Worm (Caenorhabditis elegans) whole organism, late embryonic: ENCODE measurements around the gene nspg-1.

Experiments
- C08G9.2 ChIP-seq: sonication (generic microtip); optimal IDR thresholded peaks from 2 replicates; lab custom pipeline; 2016; ENCODE audit warnings: mild to moderate bottlenecking, missing genetic modification characterization, moderate library complexity, missing compliant biosample characterization
- F13H6.1 ChIP-seq: sonication (generic microtip); optimal IDR thresholded peaks from 2 replicates; lab custom pipeline; 2016; ENCODE audit warnings: missing genetic modification characterization, missing compliant biosample characterization
- K09A11.1 ChIP-seq: sonication (generic microtip); optimal IDR thresholded peaks from 2 replicates; lab custom pipeline; 2017; ENCODE audit warnings: antibody characterized with exemption, mild to moderate bottlenecking, missing genetic modification characterization, missing compliant biosample characterization; ENCODE audit not compliant: insufficient read depth
- ahr-1 ChIP-seq: sonication (generic microtip); optimal IDR thresholded peaks from 2 replicates; lab custom pipeline; 2016; ENCODE audit warnings: missing genetic modification characterization, missing compliant biosample characterization
- ama-1 ChIP-seq: fragments of 150-350 bp; optimal IDR thresholded peaks from 2 replicates; lab custom pipeline; 2014
- ceh-14 ChIP-seq: sonication (generic microtip); optimal IDR thresholded peaks from 2 replicates; lab custom pipeline; 2016; ENCODE audit warnings: missing genotype, missing genetic modification characterization, missing compliant biosample characterization
- ceh-18 ChIP-seq: sonication (generic microtip); optimal IDR thresholded peaks from 2 replicates; lab custom pipeline; 2016; ENCODE audit warnings: missing genetic modification characterization, missing compliant biosample characterization
- ceh-19 ChIP-seq: fragments of 200-800 bp; sonication (Bioruptor generic); optimal IDR thresholded peaks from 2 replicates; lab custom pipeline; 2018; ENCODE audit warnings: mild to moderate bottlenecking, missing genetic modification characterization, missing compliant biosample characterization
- ceh-2 ChIP-seq: sonication (generic microtip); optimal IDR thresholded peaks from 2 replicates; lab custom pipeline; 2016; ENCODE audit warnings: missing genotype, missing genetic modification characterization, missing compliant biosample characterization
- ceh-30 ChIP-seq: fragments of 150-350 bp; optimal IDR thresholded peaks from 2 replicates; lab custom pipeline; 2014; ENCODE audit warnings: missing biosample characterization, missing genetic modification characterization
- ceh-34 ChIP-seq: sonication (generic microtip); optimal IDR thresholded peaks from 2 replicates; lab custom pipeline; 2016; ENCODE audit warnings: mild to moderate bottlenecking, missing genetic modification characterization, missing compliant biosample characterization
- ceh-48 ChIP-seq: sonication (generic microtip); optimal IDR thresholded peaks from 2 replicates; lab custom pipeline; 2016; ENCODE audit warnings: missing genetic modification characterization, inconsistent platforms, missing compliant biosample characterization
- dmd-4 ChIP-seq: sonication (generic microtip); optimal IDR thresholded peaks from 2 replicates; lab custom pipeline; 2016; ENCODE audit warnings: borderline replicate concordance, missing genetic modification characterization, missing compliant biosample characterization
- elt-2 ChIP-seq: sonication (generic microtip); optimal IDR thresholded peaks from 2 replicates; lab custom pipeline; 2016; ENCODE audit warnings: missing genetic modification reagents, missing genetic modification characterization, missing compliant biosample characterization
- ets-4 ChIP-seq: sonication (generic microtip); optimal IDR thresholded peaks from 2 replicates; lab custom pipeline; 2016; ENCODE audit warnings: missing genetic modification characterization, missing compliant biosample characterization
- fkh-6 ChIP-seq: sonication (generic microtip); optimal IDR thresholded peaks from 2 replicates; lab custom pipeline; 2016; ENCODE audit warnings: missing genetic modification characterization, missing compliant biosample characterization
- gmeb-2 ChIP-seq: sonication (generic microtip); optimal IDR thresholded peaks from 2 replicates; lab custom pipeline; 2016; ENCODE audit warnings: missing genetic modification characterization, inconsistent platforms, missing compliant biosample characterization
- hlh-13 ChIP-seq: fragments of 200-800 bp; sonication (Bioruptor generic); optimal IDR thresholded peaks from 2 replicates; lab custom pipeline; 2018; ENCODE audit warnings: mild to moderate bottlenecking, missing genetic modification characterization, missing compliant biosample characterization
- lim-6 ChIP-seq: sonication (generic microtip); optimal IDR thresholded peaks from 2 replicates; lab custom pipeline; 2016; ENCODE audit warnings: missing genetic modification characterization, missing compliant biosample characterization
- lin-11 ChIP-seq: fragments of 200-800 bp; sonication (Bioruptor generic); optimal IDR thresholded peaks from 2 replicates; lab custom pipeline; 2018; ENCODE audit warnings: mild to moderate bottlenecking, missing genetic modification characterization, missing compliant biosample characterization
- mec-3 ChIP-seq: sonication (generic microtip); optimal IDR thresholded peaks from 2 replicates; lab custom pipeline; 2016; ENCODE audit warnings: borderline replicate concordance, missing genetic modification characterization, missing compliant biosample characterization
- pat-9 ChIP-seq: fragments of 200-800 bp; sonication (Bioruptor generic); optimal IDR thresholded peaks from 2 replicates; lab custom pipeline; 2018; ENCODE audit warnings: mild to moderate bottlenecking, missing genetic modification characterization, moderate library complexity, missing compliant biosample characterization
- pha-2 ChIP-seq: sonication (generic microtip); optimal IDR thresholded peaks from 2 replicates; lab custom pipeline; 2017; ENCODE audit warnings: mild to moderate bottlenecking, missing genetic modification characterization, missing compliant biosample characterization
- pha-4 ChIP-seq: fragments of 150-350 bp; optimal IDR thresholded peaks from 2 replicates; lab custom pipeline; 2018; ENCODE audit warnings: missing biosample characterization, missing genetic modification reagents, missing genetic modification characterization
- pros-1 ChIP-seq: fragments of 150-350 bp; optimal IDR thresholded peaks from 2 replicates; lab custom pipeline; 2014; ENCODE audit warnings: missing biosample characterization, missing genetic modification reagents, missing genetic modification characterization
- ref-2 ChIP-seq: sonication (generic microtip); optimal IDR thresholded peaks from 2 replicates; lab custom pipeline; 2016; ENCODE audit warnings: missing genetic modification characterization, missing compliant biosample characterization
- rnt-1 ChIP-seq: sonication (generic microtip); optimal IDR thresholded peaks from 2 replicates; lab custom pipeline; 2016; ENCODE audit warnings: missing genetic modification characterization, missing compliant biosample characterization
- sox-2 ChIP-seq: fragments of 200-800 bp; sonication (Bioruptor generic); IDR thresholded peaks from 2 replicates; pipeline ENCODE4 v1.3.6; 2022; ENCODE audit warnings: missing genetic modification reagents, missing genetic modification characterization, missing compliant biosample characterization
- sox-4 ChIP-seq: sonication (generic microtip); optimal IDR thresholded peaks from 2 replicates; lab custom pipeline; 2017; ENCODE audit warnings: mild to moderate bottlenecking, missing genetic modification characterization, inconsistent platforms, missing compliant biosample characterization
- tbx-7 ChIP-seq: sonication (generic microtip); optimal IDR thresholded peaks from 2 replicates; lab custom pipeline; 2016; ENCODE audit warnings: missing genotype, missing genetic modification characterization, missing compliant biosample characterization
- ttx-3 ChIP-seq: sonication (generic microtip); optimal IDR thresholded peaks from 2 replicates; lab custom pipeline; 2016; ENCODE audit warnings: missing genetic modification reagents, missing genetic modification characterization, missing compliant biosample characterization
- unc-42 ChIP-seq: sonication (generic microtip); optimal IDR thresholded peaks from 2 replicates; lab custom pipeline; 2016; ENCODE audit warnings: missing genotype, missing genetic modification characterization, missing compliant biosample characterization
- unc-55 ChIP-seq: sonication (generic microtip); optimal IDR thresholded peaks from 2 replicates; lab custom pipeline; 2017; ENCODE audit warnings: missing biosample characterization, missing genetic modification reagents, missing genetic modification characterization
- unc-86 ChIP-seq: sonication (generic microtip); optimal IDR thresholded peaks from 2 replicates; lab custom pipeline; 2016; ENCODE audit warnings: missing genetic modification characterization, missing compliant biosample characterization
- zip-5 ChIP-seq: sonication (generic microtip); optimal IDR thresholded peaks from 2 replicates; lab custom pipeline; 2016; ENCODE audit warnings: missing genetic modification characterization, missing compliant biosample characterization

The nspg-1 gene

ce11 chrV:12852355-12852754, 15.5 kb downstream of the nspg-1 start:
- TF ChIP-seq ttx-3 = no peak
- TF ChIP-seq elt-2 (tag; lab: Kevin White, UChicago) = peak; percentile 51

- no peak for TF ChIP-seq unc-42 (tag; lab: Kevin White, UChicago)
- TF ChIP-seq zip-5 (tag; lab: Kevin White, UChicago) = no peak
- TF ChIP-seq ets-4 (tag; lab: Kevin White, UChicago) = no peak
- no peak for TF ChIP-seq ceh-48
- no peak for TF ChIP-seq pha-4 (tag; lab: Kevin White, UChicago)
- TF ChIP-seq tbx-7 (tag; lab: Kevin White, UChicago) = no peak
- no peak for TF ChIP-seq mec-3 (tag; lab: Kevin White, UChicago)
- no peak for TF ChIP-seq C08G9.2 (tag; lab: Kevin White, UChicago)
- TF ChIP-seq sox-2 (GFP tag; lab: Robert Waterston, UW) = no peak
- no peak for TF ChIP-seq pha-2 (tag; lab: Kevin White, UChicago)
- no peak for TF ChIP-seq hlh-13 (GFP tag; lab: Kevin White, UChicago)
- TF ChIP-seq ceh-19 (GFP tag; lab: Kevin White, UChicago) = no peak
- no peak for TF ChIP-seq ceh-30 (tag; lab: Kevin White, UChicago)
- no peak for TF ChIP-seq ama-1 (lab: Kevin White, UChicago)
These were observed 18.2 kb downstream of the nspg-1 start, which contains the start of gene C44H9.5 for ce11 chrV:12849736-12850135. C44H9.5 (minus strand) TSS chrV:12849864.

- TF ChIP-seq pha-4 (tag; lab: Kevin White, UChicago) = no peak
- TF ChIP-seq, all 69 proteins: peak for 0
These were observed 22.6 kb downstream of the nspg-1 start, which contains the start of gene C44H9.6 for ce11 chrV:12845247-12845646. C44H9.6 (minus strand) TSS chrV:12845347.

ce11 chrV:12844748-12845147, 23.1 kb downstream of the nspg-1 start:
- TF ChIP-seq mec-3 (tag; lab: Kevin White, UChicago) = no peak
- TF ChIP-seq ceh-19 (GFP tag; lab: Kevin White, UChicago) = no peak
- TF ChIP-seq, all 69 proteins: peak for 0

- TF ChIP-seq unc-42 (tag; lab: Kevin White, UChicago) (no peak), pat-9 (tag; lab: Kevin White, UChicago) (no peak), dmd-4 (tag; lab: Kevin White, UChicago) (no peak), ceh-18 (no peak), K09A11.1 (tag; lab: Kevin White, UChicago) (no peak), ceh-2 (tag; lab: Kevin White, UChicago) (no peak), unc-86 (tag; lab: Kevin White, UChicago) (no peak), rnt-1 (tag; lab: Kevin White, UChicago) (no peak), ceh-48 (no peak), mec-3 (tag; lab: Kevin White, UChicago) (no peak), gmeb-2 (tag; lab: Kevin White, UChicago) (no peak), F13H6.1 (tag; lab: Kevin White, UChicago) (no peak), fkh-6 (tag; lab: Kevin White, UChicago) (no peak), unc-55 (GFP tag; lab: Kevin White, UChicago) (no peak), lin-11 (tag; lab: Kevin White, UChicago) (no peak), ahr-1 (tag; lab: Kevin White, UChicago) (no peak), ceh-14 (no peak), ceh-19 (GFP tag; lab: Kevin White, UChicago) (no peak), ref-2 (tag; lab: Kevin White, UChicago) (no peak)
- TF ChIP-seq, all 69 proteins: peak for 0
These were observed 32.5 kb downstream of the nspg-1 start, which contains the start of gene C44H9.4 for ce11 chrV:12835388-12835787. C44H9.4 (plus strand) TSS chrV:12835688.

ce11 chrV:12827219-12827618, 40.7 kb downstream of the nspg-1 start, which contains the start of gene ugt-15:
ugt-15 (plus strand) TSS chrV:12827519.
- no peak for TF ChIP-seq sox-4
- TF ChIP-seq ceh-2 (tag; lab: Kevin White, UChicago) = no peak
- no peak for TF ChIP-seq lim-6 (tag; lab: Kevin White, UChicago)
- TF ChIP-seq ceh-34 = no peak
- TF ChIP-seq pros-1 (tag; lab: Kevin White, UChicago) = no peak
- no peak for TF ChIP-seq unc-55 (GFP tag; lab: Kevin White, UChicago)
